Worm (Caenorhabditis elegans): ENCODE results near the gene R07E3.4.

R07E3.4 gene

ce11 chrX:10353857-10354256 is 20.7 kb upstream of the R07E3.4 start:
- no peak for TF ChIP-seq mdl-1 (tag; optimal IDR thresholded peaks at IDR 0.05)
- no peak for TF ChIP-seq unc-62 (GFP tag; optimal IDR thresholded peaks at IDR 0.05)
- TF ChIP-seq aly-2 (tag; optimal IDR thresholded peaks at IDR 0.05), result no peak
- TF ChIP-seq fkh-2 (tag; optimal IDR thresholded peaks at IDR 0.05), result no peak
- no peak for TF ChIP-seq nhr-237 (tag; optimal IDR thresholded peaks at IDR 0.05)
- no peak for TF ChIP-seq lin-15B (tag; optimal IDR thresholded peaks at IDR 0.05)
- no peak for TF ChIP-seq lin-39 (tag; optimal IDR thresholded peaks at IDR 0.05)
- no peak for TF ChIP-seq sea-2 (GFP tag; optimal IDR thresholded peaks at IDR 0.05)
- no peak for TF ChIP-seq hmg-11 (tag; optimal IDR thresholded peaks at IDR 0.05)
- TF ChIP-seq skn-1 (tag; optimal IDR thresholded peaks at IDR 0.05), result no peak

ce11 chrX:10350151-10350550 is 17.0 kb upstream of the R07E3.4 start:
- no peak for TF ChIP-seq tbx-2 (tag; optimal IDR thresholded peaks at IDR 0.05)
- no peak for TF ChIP-seq ztf-11 (tag; optimal IDR thresholded peaks at IDR 0.05)
- TF ChIP-seq nhr-23 (tag; optimal IDR thresholded peaks at IDR 0.05), result peak; percentile 33

DNA sequence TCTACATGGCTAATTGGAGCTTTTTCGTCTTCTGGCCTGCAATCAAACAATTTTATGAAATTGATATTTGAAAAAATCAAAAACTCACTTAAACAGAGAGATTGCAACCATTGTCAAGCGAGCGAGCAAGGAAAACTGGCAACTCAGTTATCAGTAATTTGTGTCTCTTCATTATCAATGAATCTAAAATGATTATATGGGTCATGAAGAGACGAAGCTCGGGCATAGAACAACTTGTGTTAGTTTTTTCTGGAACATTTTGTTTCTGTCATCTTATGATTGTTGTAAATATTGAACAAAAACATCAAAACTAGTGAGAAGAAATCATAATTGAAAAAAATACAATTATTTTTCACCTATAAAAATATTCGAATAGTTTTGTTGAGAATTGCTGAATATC is 7.8 kb upstream of the R07E3.4 start, which contains the start of gene R07E3.1:
Gene R07E3.1 (minus strand): TSS at position 176 of the 400 bp plus-strand sequence.
- TF ChIP-seq egl-27 (tag; optimal IDR thresholded peaks at IDR 0.05) (no peak), elt-2 (tag; optimal IDR thresholded peaks at IDR 0.05) (peak; percentile 87), lin-15B (tag; optimal IDR thresholded peaks at IDR 0.05) (no peak), ceh-82 (tag; optimal IDR thresholded peaks at IDR 0.05) (no peak), nhr-11 (tag; optimal IDR thresholded peaks at IDR 0.05) (no peak), elt-1 (tag; optimal IDR thresholded peaks at IDR 0.05) (no peak), nhr-23 (tag; optimal IDR thresholded peaks at IDR 0.05) (no peak), lsy-12 (tag; optimal IDR thresholded peaks at IDR 0.05) (no peak), pha-4 (tag; optimal IDR thresholded peaks at IDR 0.05) (peak; percentile 59), egl-5 (tag; optimal IDR thresholded peaks at IDR 0.05) (no peak), pqm-1 (tag; optimal IDR thresholded peaks at IDR 0.05) (peak; percentile 79), eor-1 (tag; optimal IDR thresholded peaks at IDR 0.05) (no peak)

ce11 chrX:10340044-10340443 is 6.9 kb upstream of the R07E3.4 start:
- TF ChIP-seq R02D3.7 (tag; optimal IDR thresholded peaks at IDR 0.05) (no peak), elt-2 (tag; optimal IDR thresholded peaks at IDR 0.05) (peak; percentile 64), pqm-1 (tag; optimal IDR thresholded peaks at IDR 0.05) (peak; percentile 55)

ce11 chrX:10338761-10339160 is 5.6 kb upstream of the R07E3.4 start:
- no peak for TF ChIP-seq ceh-16 (tag; optimal IDR thresholded peaks at IDR 0.05)
- TF ChIP-seq ZK546.5 (tag; optimal IDR thresholded peaks at IDR 0.05), result no peak
- no peak for TF ChIP-seq daf-12 (tag; optimal IDR thresholded peaks at IDR 0.05)
- TF ChIP-seq elt-2 (tag; optimal IDR thresholded peaks at IDR 0.05), result peak; percentile 42
- TF ChIP-seq nhr-28 (tag; optimal IDR thresholded peaks at IDR 0.05), result no peak

- TF ChIP-seq nhr-76 (tag; optimal IDR thresholded peaks at IDR 0.05), result no peak
Measured at ce11 chrX:10338100-10338499, 4.9 kb upstream of the R07E3.4 start, which contains the start of gene cut-5. Gene cut-5, minus strand, starts transcription at chrX:10338200.

DNA sequence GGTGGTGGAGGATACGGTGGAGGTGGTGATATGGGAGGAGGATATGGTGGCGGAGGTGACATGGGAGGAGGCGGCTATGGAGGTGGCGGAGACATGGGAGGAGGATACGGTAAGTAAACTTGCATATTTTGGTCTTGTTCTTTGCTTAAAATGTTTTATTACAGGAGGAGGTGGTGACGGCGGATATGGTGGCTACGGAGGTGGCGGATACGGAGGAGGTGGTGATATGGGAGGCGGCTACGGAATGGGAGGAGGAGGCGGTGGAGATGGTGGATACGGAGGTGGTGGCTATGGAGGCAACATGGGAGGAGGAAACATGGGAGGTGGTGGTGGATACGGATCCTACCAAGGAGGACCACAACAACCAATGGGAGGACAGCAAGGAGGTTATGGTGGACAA is 3.4 kb upstream of the R07E3.4 start:
- no peak for TF ChIP-seq ceh-16 (tag; optimal IDR thresholded peaks at IDR 0.05)
- no peak for TF ChIP-seq nhr-25 (tag; optimal IDR thresholded peaks at IDR 0.05)
- no peak for TF ChIP-seq pha-4 (tag; optimal IDR thresholded peaks at IDR 0.05)
- TF ChIP-seq nhr-77 (tag; optimal IDR thresholded peaks at IDR 0.05), result no peak
- no peak for TF ChIP-seq nhr-11 (tag; optimal IDR thresholded peaks at IDR 0.05)
- no peak for TF ChIP-seq elt-2 (tag; optimal IDR thresholded peaks at IDR 0.05)
- no peak for TF ChIP-seq pqm-1 (tag; optimal IDR thresholded peaks at IDR 0.05)
- no peak for TF ChIP-seq daf-12 (tag; optimal IDR thresholded peaks at IDR 0.05)
- no peak for TF ChIP-seq unc-39 (tag; optimal IDR thresholded peaks at IDR 0.05)
- no peak for TF ChIP-seq ZK546.5 (tag; optimal IDR thresholded peaks at IDR 0.05)
- no peak for TF ChIP-seq elt-3 (tag; optimal IDR thresholded peaks at IDR 0.05)
- no peak for TF ChIP-seq ztf-11 (tag; optimal IDR thresholded peaks at IDR 0.05)
- TF ChIP-seq ceh-82 (tag; optimal IDR thresholded peaks at IDR 0.05), result no peak
- TF ChIP-seq snpc-4 (tag; optimal IDR thresholded peaks at IDR 0.05), result no peak
- TF ChIP-seq ceh-9 (tag; optimal IDR thresholded peaks at IDR 0.05), result no peak

Data from whole organism, L3 larva.